Worm (Caenorhabditis elegans) whole organism, L2 larva: ENCODE measurements around the gene ZC317.2.

Experiments
- C34F6.9 ChIP-seq: fragments of 150-350 bp; optimal IDR thresholded peaks from 2 replicates; lab custom pipeline; 2014; ENCODE audit warnings: missing biosample characterization, missing genetic modification characterization
- R02D3.7 ChIP-seq: fragments of 150-350 bp; optimal IDR thresholded peaks from 2 replicates; lab custom pipeline; 2014; ENCODE audit warnings: missing biosample characterization, missing genetic modification characterization
- Y55F3AM.14 ChIP-seq: fragments of 200-800 bp; sonication (Bioruptor generic); optimal IDR thresholded peaks from 2 replicates; lab custom pipeline; 2018; ENCODE audit warnings: mild to moderate bottlenecking, missing genetic modification characterization, missing compliant biosample characterization
- alr-1 ChIP-seq: fragments of 150-350 bp; optimal IDR thresholded peaks from 2 replicates; lab custom pipeline; 2014; ENCODE audit warnings: missing biosample characterization, missing genetic modification characterization
- aly-2 ChIP-seq: fragments of 150-350 bp; optimal IDR thresholded peaks from 2 replicates; lab custom pipeline; 2014; ENCODE audit warnings: missing biosample characterization, missing genetic modification characterization
- ama-1 ChIP-seq: fragments of 150-350 bp; optimal IDR thresholded peaks from 2 replicates; lab custom pipeline; 2018; ENCODE audit warnings: inconsistent platforms
- blmp-1 ChIP-seq: sonication (generic microtip); optimal IDR thresholded peaks from 2 replicates; lab custom pipeline; 2017; ENCODE audit warnings: missing genetic modification characterization, mild to moderate bottlenecking, missing compliant biosample characterization, antibody characterized with exemption, moderate library complexity; ENCODE audit not compliant: insufficient read depth
- ceh-16 ChIP-seq: fragments of 150-350 bp; optimal IDR thresholded peaks from 2 replicates; lab custom pipeline; 2014; ENCODE audit warnings: missing biosample characterization, missing genetic modification characterization
- ceh-82 ChIP-seq: fragments of 150-350 bp; optimal IDR thresholded peaks from 2 replicates; lab custom pipeline; 2014; ENCODE audit warnings: missing biosample characterization, missing genetic modification characterization
- crh-2 ChIP-seq: sonication (generic microtip); optimal IDR thresholded peaks from 2 replicates; lab custom pipeline; 2017; ENCODE audit warnings: missing biosample characterization, missing genetic modification characterization
- egl-27 ChIP-seq: sonication (generic microtip); optimal IDR thresholded peaks from 3 replicates; lab custom pipeline; 2017; ENCODE audit warnings: missing biosample characterization, missing genetic modification reagents, missing genetic modification characterization
- elt-3 ChIP-seq: sonication (generic microtip); optimal IDR thresholded peaks from 2 replicates; lab custom pipeline; 2017; ENCODE audit warnings: missing biosample characterization, missing genetic modification characterization
- fos-1 ChIP-seq: fragments of 150-350 bp; optimal IDR thresholded peaks from 2 replicates; lab custom pipeline; 2014; ENCODE audit warnings: missing biosample characterization, missing genetic modification characterization
- gmeb-1 ChIP-seq: fragments of 150-350 bp; optimal IDR thresholded peaks from 2 replicates; lab custom pipeline; 2014; ENCODE audit warnings: missing biosample characterization, missing genetic modification characterization
- lin-11 ChIP-seq: fragments of 150-350 bp; sonication (generic microtip); optimal IDR thresholded peaks from 2 replicates; lab custom pipeline; 2014; ENCODE audit warnings: missing biosample characterization, missing genetic modification characterization, inconsistent platforms, mixed read lengths
- mab-5 ChIP-seq: fragments of 150-350 bp; optimal IDR thresholded peaks from 2 replicates; lab custom pipeline; 2014; ENCODE audit warnings: missing biosample characterization, missing genetic modification characterization
- mbf-1 ChIP-seq: sonication (generic microtip); optimal IDR thresholded peaks from 2 replicates; lab custom pipeline; 2017; ENCODE audit warnings: missing biosample characterization, missing genetic modification characterization
- nhr-10 ChIP-seq: sonication (generic microtip); optimal IDR thresholded peaks from 2 replicates; lab custom pipeline; 2017; ENCODE audit warnings: missing biosample characterization, missing genetic modification characterization
- nhr-11 ChIP-seq: fragments of 150-350 bp; optimal IDR thresholded peaks from 2 replicates; lab custom pipeline; 2014; ENCODE audit warnings: missing biosample characterization, missing genetic modification characterization
- nhr-12 ChIP-seq: fragments of 150-350 bp; optimal IDR thresholded peaks from 2 replicates; lab custom pipeline; 2014; ENCODE audit warnings: missing biosample characterization, missing genetic modification characterization
- nhr-23 ChIP-seq: fragments of 150-350 bp; optimal IDR thresholded peaks from 2 replicates; lab custom pipeline; 2014; ENCODE audit warnings: missing biosample characterization, missing genetic modification reagents, missing genetic modification characterization
- nhr-237 ChIP-seq: fragments of 150-350 bp; optimal IDR thresholded peaks from 2 replicates; lab custom pipeline; 2014; ENCODE audit warnings: missing biosample characterization, missing genetic modification characterization
- nhr-25 ChIP-seq: fragments of 150-350 bp; sonication (generic microtip); optimal IDR thresholded peaks from 3 replicates; lab custom pipeline; 2014; ENCODE audit warnings: missing biosample characterization, missing genetic modification characterization
- nhr-77 ChIP-seq: fragments of 150-350 bp; optimal IDR thresholded peaks from 2 replicates; lab custom pipeline; 2014; ENCODE audit warnings: missing biosample characterization, missing genetic modification characterization
- peb-1 ChIP-seq: fragments of 150-350 bp; optimal IDR thresholded peaks from 2 replicates; lab custom pipeline; 2014; ENCODE audit warnings: missing biosample characterization, missing genetic modification characterization
- skn-1 ChIP-seq: sonication (generic microtip); optimal IDR thresholded peaks from 2 replicates; lab custom pipeline; 2017; ENCODE audit warnings: missing biosample characterization, missing genetic modification characterization
- sma-3 ChIP-seq: sonication (generic microtip); optimal IDR thresholded peaks from 2 replicates; lab custom pipeline; 2016; ENCODE audit warnings: missing genetic modification reagents, missing genetic modification characterization, missing compliant biosample characterization
- sma-9 ChIP-seq, 2 experiments: fragments of 150-350 bp in 1 of 2; sonication (generic microtip) in 1 of 2; optimal IDR thresholded peaks; 2 replicates each; lab custom pipeline; 2014 to 2016; ENCODE audit warnings: missing genetic modification characterization in 2 of 2, mild to moderate bottlenecking in 1 of 2, missing biosample characterization in 1 of 2, missing compliant biosample characterization in 1 of 2, missing genetic modification reagents in 1 of 2, moderate library complexity in 1 of 2
- unc-55 ChIP-seq: fragments of 150-350 bp; sonication (generic microtip); optimal IDR thresholded peaks from 3 replicates; lab custom pipeline; 2014; ENCODE audit warnings: missing biosample characterization, missing genetic modification reagents, missing genetic modification characterization
- ztf-1 ChIP-seq: fragments of 200-800 bp; sonication (Bioruptor generic); conservative IDR thresholded peaks from 2 replicates; pipeline ENCODE4 v1.3.6; 2022; ENCODE audit warnings: missing genetic modification characterization, missing compliant biosample characterization
- ztf-4 ChIP-seq: fragments of 150-350 bp; optimal IDR thresholded peaks from 2 replicates; lab custom pipeline; 2014; ENCODE audit warnings: missing biosample characterization, missing genetic modification characterization

The ZC317.2 gene

ce11 chrV:5487180-5487579 lies 27.3 kb downstream of the ZC317.2 start:
- TF ChIP-seq lin-11 (tag; lab: Kevin White, UChicago) (no peak), nhr-237 (no peak), nhr-23 (tag; lab: Kevin White, UChicago) (no peak), ztf-1 (GFP tag; lab: Robert Waterston, UW) (no peak), nhr-77 (tag; lab: Kevin White, UChicago) (no peak), C34F6.9 (tag; lab: Kevin White, UChicago) (no peak), gmeb-1 (tag; lab: Kevin White, UChicago) (no peak), peb-1 (tag; lab: Kevin White, UChicago) (no peak), Y55F3AM.14 (no peak), egl-27 (tag; lab: Kevin White, UChicago) (no peak), nhr-25 (no peak), elt-3 (tag; lab: Kevin White, UChicago) (no peak), ama-1 (no peak), nhr-10 (tag; lab: Kevin White, UChicago) (no peak)
- TF ChIP-seq, all 48 proteins: peak for 0

- TF ChIP-seq ceh-82 (tag; lab: Kevin White, UChicago): no peak
- TF ChIP-seq gmeb-1 (tag; lab: Kevin White, UChicago): no peak
- no peak for TF ChIP-seq mab-5 (tag; lab: Kevin White, UChicago)
- no peak for TF ChIP-seq sma-3 (GFP tag; lab: Kevin White, UChicago)
- TF ChIP-seq nhr-12 (tag; lab: Kevin White, UChicago): no peak
- TF ChIP-seq nhr-77 (tag; lab: Kevin White, UChicago): no peak
- TF ChIP-seq ztf-4 (tag; lab: Kevin White, UChicago): no peak
- TF ChIP-seq fos-1 (tag; lab: Kevin White, UChicago): no peak
- TF ChIP-seq aly-2 (tag; lab: Kevin White, UChicago): no peak
- TF ChIP-seq ztf-1 (GFP tag; lab: Robert Waterston, UW): no peak
- TF ChIP-seq mbf-1 (tag; lab: Kevin White, UChicago): no peak
- TF ChIP-seq sma-9 (GFP tag; optimal IDR thresholded peaks at IDR 0.05; lab: Kevin White, UChicago): no peak
- no peak for TF ChIP-seq sma-9 (tag; optimal IDR thresholded peaks at IDR 0.05; lab: Kevin White, UChicago)
- TF ChIP-seq ceh-16 (tag; lab: Kevin White, UChicago): no peak
- no peak for TF ChIP-seq blmp-1 (tag; lab: Kevin White, UChicago)
- no peak for TF ChIP-seq unc-55
- TF ChIP-seq alr-1 (tag; lab: Kevin White, UChicago): no peak
- TF ChIP-seq skn-1 (tag; lab: Kevin White, UChicago): no peak
Observed at ce11 chrV:5488766-5489165, 28.9 kb downstream of the ZC317.2 start, which contains the start of gene grl-18. Gene grl-18, minus strand, starts transcription at chrV:5488866.

ce11 chrV:5490205-5490604 lies 30.3 kb downstream of the ZC317.2 start, which contains the start of gene T05C3.6:
Gene T05C3.6, plus strand, starts transcription at chrV:5490445.
- TF ChIP-seq R02D3.7: no peak
- TF ChIP-seq fos-1 (tag; lab: Kevin White, UChicago): peak; percentile 89
- peak; percentile 20 for TF ChIP-seq gmeb-1 (tag; lab: Kevin White, UChicago)
- peak; percentile 28 for TF ChIP-seq crh-2

- no peak for TF ChIP-seq aly-2 (tag; lab: Kevin White, UChicago)
- TF ChIP-seq blmp-1 (tag; lab: Kevin White, UChicago): no peak
Observed at ce11 chrV:5493447-5493846, 33.5 kb downstream of the ZC317.2 start, which contains the start of gene T05C3.2. Gene T05C3.2, plus strand, starts transcription at chrV:5493747.

- TF ChIP-seq nhr-23 (tag; lab: Kevin White, UChicago) (no peak), nhr-11 (no peak), alr-1 (tag; lab: Kevin White, UChicago) (no peak), ceh-16 (tag; lab: Kevin White, UChicago) (no peak), skn-1 (tag; lab: Kevin White, UChicago) (no peak), ztf-1 (GFP tag; lab: Robert Waterston, UW) (no peak), Y55F3AM.14 (no peak)
Observed at ce11 chrV:5499475-5499874, 39.6 kb downstream of the ZC317.2 start.

ce11 chrV:5502701-5503100 lies 42.8 kb downstream of the ZC317.2 start:
- peak; percentile 6 for TF ChIP-seq sma-3 (GFP tag; lab: Kevin White, UChicago)
- TF ChIP-seq ama-1: peak; percentile 29
- no peak for TF ChIP-seq ztf-4 (tag; lab: Kevin White, UChicago)
